Fruit fly (Drosophila melanogaster) whole organism, prepupa: Measurements from ENCODE around the gene AGO2.

Experiments used
- CG10669 ChIP-seq: fragments of 200-800 bp; sonication (Bioruptor generic); optimal IDR thresholded peaks from 3 replicates; lab custom pipeline; 2018; ENCODE audit warnings: missing biosample characterization, mild to moderate bottlenecking, missing genetic modification characterization, moderate library complexity
- CG6808 ChIP-seq: fragments of 200-800 bp; sonication (Bioruptor generic); optimal IDR thresholded peaks from 3 replicates; lab custom pipeline; 2017; ENCODE audit warnings: missing biosample characterization, missing genetic modification characterization, mild to moderate bottlenecking, moderate library complexity, missing genetic modification reagents
- CG9139 ChIP-seq: fragments of 200-800 bp; sonication (Bioruptor generic); optimal IDR thresholded peaks from 3 replicates; lab custom pipeline; 2017; ENCODE audit warnings: missing biosample characterization, mild to moderate bottlenecking, missing genetic modification characterization
- Eip78C ChIP-seq: fragments of 200-800 bp; sonication (Bioruptor generic); peaks from one replicate; lab custom pipeline; 2016; ENCODE audit warnings: missing biosample characterization, missing genetic modification characterization
- Eip93F ChIP-seq: fragments of 200-800 bp; sonication (Bioruptor generic); optimal IDR thresholded peaks from 2 replicates; lab custom pipeline; 2016; ENCODE audit warnings: missing biosample characterization, mild to moderate bottlenecking, missing genetic modification characterization
- Hr38 ChIP-seq: sonication (Bioruptor generic); optimal IDR thresholded peaks from 2 replicates; lab custom pipeline; 2016; ENCODE audit warnings: missing biosample characterization, missing genetic modification characterization
- Hr39 ChIP-seq: fragments of 200-800 bp; sonication (Bioruptor generic); optimal IDR thresholded peaks from 2 replicates; lab custom pipeline; 2016; ENCODE audit warnings: missing biosample characterization, missing genetic modification characterization
- Lpt ChIP-seq: fragments of 200-800 bp; sonication (Bioruptor generic); optimal IDR thresholded peaks from 3 replicates; lab custom pipeline; 2016; ENCODE audit warnings: missing biosample characterization, missing genetic modification characterization
- Sox15 ChIP-seq: fragments of 200-800 bp; sonication (Bioruptor generic); optimal IDR thresholded peaks from 3 replicates; lab custom pipeline; 2016; ENCODE audit warnings: missing biosample characterization, missing genetic modification characterization
- eg ChIP-seq: fragments of 200-800 bp; sonication (Bioruptor generic); IDR thresholded peaks from 3 replicates; pipeline ENCODE4 v1.3.6; 2022; ENCODE audit warnings: missing biosample characterization, missing genetic modification characterization
- fd59A ChIP-seq: fragments of 200-800 bp; sonication (Bioruptor generic); optimal IDR thresholded peaks from 2 replicates; lab custom pipeline; 2017; ENCODE audit warnings: missing biosample characterization, mild to moderate bottlenecking, missing genetic modification characterization, missing genetic modification reagents
- spab ChIP-seq: fragments of 200-800 bp; sonication (Bioruptor generic); optimal IDR thresholded peaks from 2 replicates; lab custom pipeline; 2017; ENCODE audit warnings: missing biosample characterization, mild to moderate bottlenecking, missing genetic modification characterization, missing genetic modification reagents
- svp ChIP-seq: fragments of 200-800 bp; sonication (Bioruptor generic); peaks from one replicate; lab custom pipeline; 2016; ENCODE audit warnings: missing biosample characterization, missing genetic modification characterization
- vri ChIP-seq: fragments of 200-800 bp; sonication (Bioruptor generic); optimal IDR thresholded peaks from 3 replicates; lab custom pipeline; 2016; ENCODE audit warnings: missing biosample characterization, mild to moderate bottlenecking, missing genetic modification characterization

DNA sequence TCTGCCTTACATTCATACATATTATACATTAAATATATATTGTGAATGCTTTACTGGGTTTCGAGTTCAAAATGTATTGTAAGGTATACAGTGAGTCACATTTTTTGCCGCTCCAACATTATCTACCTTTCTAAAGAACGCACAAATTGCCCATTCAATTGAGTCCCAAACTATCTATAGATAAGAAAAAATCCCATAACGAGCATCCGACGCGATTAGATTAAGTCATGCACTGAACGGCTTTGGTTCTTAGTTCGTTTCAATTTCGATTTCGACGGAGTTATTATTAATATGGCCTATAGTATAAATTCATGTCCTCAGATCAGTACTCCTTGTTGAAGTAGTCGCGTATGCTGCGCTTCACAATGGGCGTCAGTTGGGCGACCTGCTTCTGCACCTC lies 36.4 kb upstream of the AGO2 start:
- TF ChIP-seq Sox15 (GFP tag; lab: Kevin White, UChicago): no peak
- no peak for TF ChIP-seq CG10669 (GFP tag; lab: Kevin White, UChicago)
- no peak for TF ChIP-seq Eip93F (GFP tag; lab: Kevin White, UChicago)
- TF ChIP-seq Hr38 (GFP tag; lab: Kevin White, UChicago): no peak
- TF ChIP-seq Lpt (GFP tag; lab: Kevin White, UChicago): no peak
- TF ChIP-seq eg (GFP tag; lab: Robert Waterston, UW): no peak
- no peak for TF ChIP-seq spab (GFP tag; lab: Kevin White, UChicago)
- no peak for TF ChIP-seq CG6808 (GFP tag; lab: Kevin White, UChicago)
- no peak for TF ChIP-seq svp (GFP tag; lab: Kevin White, UChicago)
- TF ChIP-seq fd59A (GFP tag; lab: Kevin White, UChicago): no peak
- no peak for TF ChIP-seq Eip78C (GFP tag; lab: Kevin White, UChicago)
- no peak for TF ChIP-seq Hr39 (GFP tag; lab: Kevin White, UChicago)
- TF ChIP-seq vri (GFP tag; lab: Kevin White, UChicago): no peak
- no peak for TF ChIP-seq CG9139
